Worm (Caenorhabditis elegans): Measurements from ENCODE around the gene F31F6.1.

F31F6.1 gene

ce11 chrX:14871780-14872179, 3.7 kb upstream of the F31F6.1 start, which contains the start of gene F31F6.2:
TSS of gene F31F6.2 (minus strand) at chrX:14871880.
- TF ChIP-seq lin-13 (tag; optimal IDR thresholded peaks at IDR 0.05) (no peak), unc-39 (tag; optimal IDR thresholded peaks at IDR 0.05) (no peak), unc-62 (GFP tag; optimal IDR thresholded peaks at IDR 0.05) (no peak)

ce11 chrX:14865744-14866143, 2.4 kb downstream of the F31F6.1 start, which contains the start of gene C27C12.3:
TSS of gene C27C12.3 (minus strand) at chrX:14865844.
- TF ChIP-seq lin-13 (tag; optimal IDR thresholded peaks at IDR 0.05) = no peak
- TF ChIP-seq pha-4 (tag; optimal IDR thresholded peaks at IDR 0.05) = no peak
- no peak for TF ChIP-seq ceh-43 (GFP tag; optimal IDR thresholded peaks at IDR 0.05)
- no peak for TF ChIP-seq snpc-4 (tag; optimal IDR thresholded peaks at IDR 0.05)
- no peak for TF ChIP-seq M03D4.4 (tag; optimal IDR thresholded peaks at IDR 0.05)
- TF ChIP-seq ces-1 (GFP tag; optimal IDR thresholded peaks at IDR 0.05) = no peak
- no peak for TF ChIP-seq sem-2 (GFP tag; optimal IDR thresholded peaks at IDR 0.05)
- TF ChIP-seq drap-1 (GFP tag; optimal IDR thresholded peaks at IDR 0.05) = no peak
- TF ChIP-seq sptf-1 (tag; optimal IDR thresholded peaks at IDR 0.05) = no peak
- no peak for TF ChIP-seq elt-3 (tag; optimal IDR thresholded peaks at IDR 0.05)
- TF ChIP-seq ceh-39 (tag; optimal IDR thresholded peaks at IDR 0.05) = no peak
- no peak for TF ChIP-seq lsy-2 (tag; optimal IDR thresholded peaks at IDR 0.05)
- TF ChIP-seq unc-120 (tag; optimal IDR thresholded peaks at IDR 0.05; ENCODE audit: poor library complexity, severe bottlenecking) = no peak
- no peak for TF ChIP-seq lin-32 (GFP tag; optimal IDR thresholded peaks at IDR 0.05)
- no peak for TF ChIP-seq ceh-83 (GFP tag; optimal IDR thresholded peaks at IDR 0.05)
- TF ChIP-seq nhr-2 (tag; optimal IDR thresholded peaks at IDR 0.05) = no peak
- no peak for TF ChIP-seq unc-39 (tag; optimal IDR thresholded peaks at IDR 0.05)
- TF ChIP-seq cnd-1 (tag; optimal IDR thresholded peaks at IDR 0.05) = no peak
- TF ChIP-seq mab-5 (tag; optimal IDR thresholded peaks at IDR 0.05) = no peak
- no peak for TF ChIP-seq mls-2 (tag; optimal IDR thresholded peaks at IDR 0.05)

ce11 chrX:14861752-14862151, 6.3 kb downstream of the F31F6.1 start, which contains the start of gene dmd-4:
TSS of gene dmd-4 (minus strand) at chrX:14861852.
- TF ChIP-seq pha-4 (tag; optimal IDR thresholded peaks at IDR 0.05) (peak; percentile 23), blmp-1 (tag; optimal IDR thresholded peaks at IDR 0.05) (no peak)

DNA sequence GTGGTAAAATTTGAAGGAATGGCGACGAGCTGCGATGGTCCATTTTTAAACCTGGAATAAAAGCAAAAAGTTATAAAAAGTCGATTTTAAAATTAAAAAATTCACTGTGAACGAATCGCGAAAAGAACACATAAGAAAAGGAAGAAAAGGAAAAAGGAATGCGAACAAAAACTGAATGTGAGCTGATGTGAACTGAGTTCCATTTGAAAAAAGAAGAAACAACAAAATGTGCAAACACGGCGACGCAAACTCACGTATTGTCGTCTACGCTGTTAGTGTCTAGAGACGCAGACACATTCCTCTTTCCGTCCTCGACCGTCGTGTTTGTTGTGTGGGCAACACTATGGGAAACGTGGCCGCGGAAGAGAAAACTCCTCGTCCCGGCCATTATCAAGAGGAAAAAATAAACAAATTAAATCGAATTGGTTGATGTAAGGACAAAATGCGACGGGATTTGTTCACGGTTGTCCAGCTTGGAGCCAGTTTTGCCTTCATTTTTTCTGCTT, 14.3 kb downstream of the F31F6.1 start, which contains the start of the genes C27C12.1 and C27C12.4:
C27C12.1 (minus strand) TSS at position 51 of the 506 bp plus-strand sequence.
C27C12.4 (plus strand) TSS at position 375 of the 506 bp plus-strand sequence.
- TF ChIP-seq snpc-4 (tag; optimal IDR thresholded peaks at IDR 0.05) (no peak), nhr-12 (tag; optimal IDR thresholded peaks at IDR 0.05) (no peak), lsy-2 (tag; optimal IDR thresholded peaks at IDR 0.05) (peak; percentile 64), mls-2 (tag; optimal IDR thresholded peaks at IDR 0.05) (no peak), lin-32 (GFP tag; optimal IDR thresholded peaks at IDR 0.05) (no peak), unc-62 (GFP tag; optimal IDR thresholded peaks at IDR 0.05) (peak; percentile 35), nhr-28 (tag; optimal IDR thresholded peaks at IDR 0.05) (no peak), pha-4 (tag; optimal IDR thresholded peaks at IDR 0.05) (peak; percentile 86), bed-3 (GFP tag; optimal IDR thresholded peaks at IDR 0.05) (no peak), flh-1 (GFP tag; optimal IDR thresholded peaks at IDR 0.05) (no peak), nhr-2 (tag; optimal IDR thresholded peaks at IDR 0.05) (no peak), M03D4.4 (tag; optimal IDR thresholded peaks at IDR 0.05) (no peak), cnd-1 (tag; optimal IDR thresholded peaks at IDR 0.05) (peak; percentile 24), ceh-43 (GFP tag; optimal IDR thresholded peaks at IDR 0.05) (no peak), hlh-1 (tag; optimal IDR thresholded peaks at IDR 0.05) (peak; percentile 45), nhr-237 (tag; optimal IDR thresholded peaks at IDR 0.05) (peak; percentile 66), ham-2 (GFP tag; optimal IDR thresholded peaks at IDR 0.05) (no peak), tbx-8 (GFP tag; optimal IDR thresholded peaks at IDR 0.05) (no peak), elt-1 (tag; optimal IDR thresholded peaks at IDR 0.05; ENCODE audit: borderline replicate concordance, insufficient read depth) (no peak), blmp-1 (tag; optimal IDR thresholded peaks at IDR 0.05) (no peak), ceh-39 (tag; optimal IDR thresholded peaks at IDR 0.05) (peak; percentile 56), unc-120 (tag; optimal IDR thresholded peaks at IDR 0.05; ENCODE audit: poor library complexity, severe bottlenecking) (peak; percentile 58), unc-39 (tag; optimal IDR thresholded peaks at IDR 0.05) (no peak), ztf-11 (tag; optimal IDR thresholded peaks at IDR 0.05) (no peak), lin-13 (tag; optimal IDR thresholded peaks at IDR 0.05) (peak; percentile 55), mep-1 (tag; optimal IDR thresholded peaks at IDR 0.05) (peak; percentile 73), mab-5 (tag; optimal IDR thresholded peaks at IDR 0.05) (no peak), elt-3 (tag; optimal IDR thresholded peaks at IDR 0.05) (no peak), sem-2 (GFP tag; optimal IDR thresholded peaks at IDR 0.05) (no peak), zip-8 (tag; optimal IDR thresholded peaks at IDR 0.05) (no peak), ceh-83 (GFP tag; optimal IDR thresholded peaks at IDR 0.05) (no peak), nhr-76 (tag; optimal IDR thresholded peaks at IDR 0.05) (no peak), ces-1 (GFP tag; optimal IDR thresholded peaks at IDR 0.05) (peak; percentile 88), drap-1 (GFP tag; optimal IDR thresholded peaks at IDR 0.05) (no peak), sptf-1 (tag; optimal IDR thresholded peaks at IDR 0.05) (no peak)
